Fruit fly (Drosophila melanogaster) whole organism, pupa: ENCODE measurements around the gene Taf10b.
A peak's percentile ranks its signal among the peaks of the same experiment; 100 is the strongest.

Experiments
- CG10348 ChIP-seq: fragments of 200-800 bp; sonication (Bioruptor generic); IDR thresholded peaks from 2 replicates; pipeline ENCODE4 v1.3.6; 2022; ENCODE audit warnings: missing biosample characterization, missing genetic modification characterization
- CG12605 ChIP-seq: fragments of 200-800 bp; sonication (Bioruptor generic); IDR thresholded peaks from 2 replicates; pipeline ENCODE4 v1.3.6; 2022; ENCODE audit warnings: missing biosample characterization, missing genetic modification characterization
- CG13204 ChIP-seq: fragments of 200-800 bp; sonication (Bioruptor generic); optimal IDR thresholded peaks from 2 replicates; lab custom pipeline; 2018; ENCODE audit warnings: missing biosample characterization, mild to moderate bottlenecking, missing genetic modification characterization, moderate library complexity
- CG14655 ChIP-seq: fragments of 200-800 bp; sonication (Bioruptor generic); optimal IDR thresholded peaks from 3 replicates; lab custom pipeline; 2017; ENCODE audit warnings: mild to moderate bottlenecking, missing biosample characterization, missing genetic modification reagents, missing genetic modification characterization
- CG15710 ChIP-seq: fragments of 200-800 bp; sonication (Bioruptor generic); optimal IDR thresholded peaks from 2 replicates; lab custom pipeline; 2018; ENCODE audit warnings: missing biosample characterization, mild to moderate bottlenecking, missing genetic modification characterization, moderate library complexity
- CG17806 ChIP-seq: fragments of 200-800 bp; sonication (Bioruptor generic); optimal IDR thresholded peaks from 2 replicates; lab custom pipeline; 2018; ENCODE audit warnings: missing biosample characterization, mild to moderate bottlenecking, missing genetic modification characterization, moderate library complexity
- CG32121 ChIP-seq: fragments of 200-800 bp; sonication (Bioruptor generic); IDR thresholded peaks from 2 replicates; pipeline ENCODE4 v1.3.6; 2022; ENCODE audit warnings: missing biosample characterization, missing genetic modification characterization
- CG34367 ChIP-seq: fragments of 200-800 bp; sonication (Bioruptor generic); optimal IDR thresholded peaks from 2 replicates; lab custom pipeline; 2018; ENCODE audit warnings: missing biosample characterization, mild to moderate bottlenecking, missing genetic modification characterization
- CG4496 ChIP-seq: fragments of 200-800 bp; sonication (Bioruptor generic); IDR thresholded peaks from 3 replicates; pipeline ENCODE4 v1.3.6; 2022; ENCODE audit warnings: missing biosample characterization, missing genetic modification characterization
- CG8159 ChIP-seq: fragments of 200-800 bp; sonication (Bioruptor generic); optimal IDR thresholded peaks from 3 replicates; lab custom pipeline; 2018; ENCODE audit warnings: missing biosample characterization, mild to moderate bottlenecking, missing genetic modification characterization, moderate library complexity
- CG8301 ChIP-seq: fragments of 200-800 bp; sonication (Bioruptor generic); optimal IDR thresholded peaks from 2 replicates; lab custom pipeline; 2018; ENCODE audit warnings: missing biosample characterization, mild to moderate bottlenecking, missing genetic modification characterization
- CG9948 ChIP-seq: fragments of 200-800 bp; sonication (Bioruptor generic); optimal IDR thresholded peaks from 2 replicates; lab custom pipeline; 2018; ENCODE audit warnings: missing biosample characterization, mild to moderate bottlenecking, missing genetic modification characterization, moderate library complexity
- D1 ChIP-seq: fragments of 200-800 bp; sonication (Bioruptor generic); optimal IDR thresholded peaks from 2 replicates; lab custom pipeline; 2018; ENCODE audit warnings: missing biosample characterization, mild to moderate bottlenecking, missing genetic modification characterization, moderate library complexity
- EcR ChIP-seq: fragments of 200-800 bp; sonication (Bioruptor generic); optimal IDR thresholded peaks from 3 replicates; lab custom pipeline; 2019; ENCODE audit warnings: missing biosample characterization, missing genetic modification characterization, mild to moderate bottlenecking, moderate library complexity, missing genetic modification reagents
- Ets98B ChIP-seq: fragments of 200-800 bp; sonication (Bioruptor generic); IDR thresholded peaks from 2 replicates; pipeline ENCODE4 v1.3.6; 2022; ENCODE audit warnings: missing biosample characterization, missing genetic modification characterization
- Pif1A ChIP-seq: fragments of 200-800 bp; sonication (Bioruptor generic); optimal IDR thresholded peaks from 3 replicates; lab custom pipeline; 2016; ENCODE audit warnings: missing biosample characterization, missing genetic modification characterization
- Pif1B ChIP-seq: fragments of 200-800 bp; sonication (Bioruptor generic); optimal IDR thresholded peaks from 3 replicates; lab custom pipeline; 2016; ENCODE audit warnings: missing biosample characterization, missing genetic modification characterization
- Snoo ChIP-seq: fragments of 200-800 bp; sonication (Bioruptor generic); optimal IDR thresholded peaks from 3 replicates; lab custom pipeline; 2017; ENCODE audit warnings: missing biosample characterization, mild to moderate bottlenecking, missing genetic modification characterization, inconsistent platforms
- fd96Ca ChIP-seq: fragments of 200-800 bp; sonication (Bioruptor generic); IDR thresholded peaks from 3 replicates; pipeline ENCODE4 v1.3.6; 2022; ENCODE audit warnings: missing biosample characterization, missing genetic modification characterization
- gl ChIP-seq: fragments of 200-800 bp; sonication (Bioruptor generic); optimal IDR thresholded peaks from 2 replicates; lab custom pipeline; 2018; ENCODE audit warnings: missing biosample characterization, mild to moderate bottlenecking, missing genetic modification characterization
- rn ChIP-seq: fragments of 200-800 bp; sonication (Bioruptor generic); IDR thresholded peaks from 2 replicates; pipeline ENCODE4 v1.3.6; 2022; ENCODE audit warnings: missing biosample characterization, missing genetic modification characterization

Gene Taf10b

dm6 chr2L:2765659-2766373 lies 1.8 kb downstream of the Taf10b start, which contains the start of the genes Snx21 and aph-1:
Gene Snx21 (minus strand): TSS chr2L:2765665.
Gene aph-1 (plus strand): TSS chr2L:2766233.
- TF ChIP-seq CG10348 (GFP tag; lab: Robert Waterston, UW): 0 out of 2 replicates have a peak, but pooled peaks have one; percentile 48
- TF ChIP-seq CG17806: peak; percentile 85
- TF ChIP-seq CG13204 (GFP tag; lab: Kevin White, UChicago): no peak
- TF ChIP-seq CG9948: peak; percentile 86
- peak; percentile 91 for TF ChIP-seq Pif1B
- TF ChIP-seq D1 (tag; lab: Kevin White, UChicago): no peak
- peak; percentile 91 for TF ChIP-seq CG8159
- TF ChIP-seq Pif1A: peak; percentile 80
- peak; percentile 71 for TF ChIP-seq CG12605 (GFP tag; lab: Robert Waterston, UW)
- peak; percentile 87 for TF ChIP-seq CG14655 (GFP tag; lab: Kevin White, UChicago)
- peak; percentile 10 for TF ChIP-seq EcR (GFP tag; lab: Kevin White, UChicago)
- peak; percentile 87 for TF ChIP-seq CG15710 (tag; lab: Kevin White, UChicago)
- peak; percentile 57 for TF ChIP-seq rn (GFP tag; lab: Robert Waterston, UW)
- peak; percentile 87 for TF ChIP-seq Snoo
- TF ChIP-seq gl (tag; lab: Kevin White, UChicago): peak; percentile 45
- peak; percentile 85 for TF ChIP-seq CG32121 (GFP tag; lab: Robert Waterston, UW)
- peak; percentile 86 for TF ChIP-seq Ets98B
- peak; percentile 82 for TF ChIP-seq CG8301 (tag; lab: Kevin White, UChicago)
- TF ChIP-seq CG34367 (tag; lab: Kevin White, UChicago): peak; percentile 75
- TF ChIP-seq fd96Ca (GFP tag; lab: Robert Waterston, UW): peak; percentile 90
- peak; percentile 88 for TF ChIP-seq CG4496 (GFP tag; lab: Robert Waterston, UW)

DNA sequence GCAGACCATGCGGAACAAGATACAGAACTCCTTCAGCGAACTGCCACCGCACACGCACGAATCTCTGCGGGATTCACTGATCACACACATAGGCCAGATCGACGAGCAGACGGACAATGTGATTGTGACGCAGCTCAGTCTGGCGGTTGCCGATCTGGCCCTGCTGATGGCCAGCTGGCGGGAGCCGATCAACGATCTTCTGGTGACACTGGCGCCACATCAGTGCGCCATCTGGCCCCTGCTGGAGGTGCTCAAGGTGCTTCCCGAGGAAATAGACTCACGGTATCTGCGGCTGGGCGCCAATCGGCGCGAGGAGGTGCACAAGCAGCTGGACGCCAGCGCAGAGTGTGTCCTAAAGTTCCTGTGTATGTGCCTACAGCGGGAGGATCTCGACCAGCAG lies 7.4 kb downstream of the Taf10b start:
- no peak for TF ChIP-seq Snoo
- no peak for TF ChIP-seq CG13204 (GFP tag; lab: Kevin White, UChicago)
- no peak for TF ChIP-seq D1 (tag; lab: Kevin White, UChicago)
- TF ChIP-seq Pif1A: no peak
- no peak for TF ChIP-seq CG15710 (tag; lab: Kevin White, UChicago)
- TF ChIP-seq EcR (GFP tag; lab: Kevin White, UChicago): no peak
- TF ChIP-seq CG4496 (GFP tag; lab: Robert Waterston, UW): no peak
- TF ChIP-seq CG17806: no peak
- TF ChIP-seq CG32121 (GFP tag; lab: Robert Waterston, UW): no peak
- no peak for TF ChIP-seq CG14655 (GFP tag; lab: Kevin White, UChicago)
- TF ChIP-seq CG34367 (tag; lab: Kevin White, UChicago): no peak
- TF ChIP-seq CG12605 (GFP tag; lab: Robert Waterston, UW): no peak
- TF ChIP-seq fd96Ca (GFP tag; lab: Robert Waterston, UW): no peak
- TF ChIP-seq CG8301 (tag; lab: Kevin White, UChicago): no peak
- no peak for TF ChIP-seq CG10348 (GFP tag; lab: Robert Waterston, UW)
- TF ChIP-seq Ets98B: no peak
- TF ChIP-seq Pif1B: no peak
- no peak for TF ChIP-seq rn (GFP tag; lab: Robert Waterston, UW)
- no peak for TF ChIP-seq CG9948

dm6 chr2L:2759654-2760053 lies 8.0 kb downstream of the Taf10b start, which contains the start of the genes HemK2, Snapin and Tnpo-SR:
Gene HemK2 (minus strand): TSS chr2L:2759677.
Gene Snapin (minus strand): TSS chr2L:2759677.
Gene Tnpo-SR (plus strand): TSS chr2L:2759924.
- TF ChIP-seq CG13204 (GFP tag; lab: Kevin White, UChicago): no peak
- peak; percentile 87 for TF ChIP-seq CG17806
- peak; percentile 89 for TF ChIP-seq Snoo
- TF ChIP-seq CG14655 (GFP tag; lab: Kevin White, UChicago): no peak
- TF ChIP-seq CG9948: peak; percentile 81
- peak; percentile 27 for TF ChIP-seq gl (tag; lab: Kevin White, UChicago)
- peak; percentile 86 for TF ChIP-seq Pif1B
- peak; percentile 91 for TF ChIP-seq fd96Ca (GFP tag; lab: Robert Waterston, UW)
- TF ChIP-seq CG34367 (tag; lab: Kevin White, UChicago): peak; percentile 81
- TF ChIP-seq EcR (GFP tag; lab: Kevin White, UChicago): peak; percentile 100
- TF ChIP-seq Ets98B: peak; percentile 89
- peak; percentile 87 for TF ChIP-seq CG8159
- TF ChIP-seq D1 (tag; lab: Kevin White, UChicago): no peak
- TF ChIP-seq CG8301 (tag; lab: Kevin White, UChicago): peak; percentile 78
- TF ChIP-seq CG10348 (GFP tag; lab: Robert Waterston, UW): peak; percentile 64
- peak; percentile 88 for TF ChIP-seq rn (GFP tag; lab: Robert Waterston, UW)
- TF ChIP-seq CG4496 (GFP tag; lab: Robert Waterston, UW): peak; percentile 96
- TF ChIP-seq Pif1A: peak; percentile 86
- TF ChIP-seq CG15710 (tag; lab: Kevin White, UChicago): peak; percentile 89
- peak; percentile 68 for TF ChIP-seq CG12605 (GFP tag; lab: Robert Waterston, UW)
- peak; percentile 87 for TF ChIP-seq CG32121 (GFP tag; lab: Robert Waterston, UW)

- TF ChIP-seq CG34367 (tag; lab: Kevin White, UChicago) (no peak), EcR (GFP tag; lab: Kevin White, UChicago) (no peak)
These were observed 9.6 kb downstream of the Taf10b start for dm6 chr2L:2757930-2758556.

dm6 chr2L:2755323-2755695 lies 12.3 kb downstream of the Taf10b start:
- TF ChIP-seq Pif1A (peak; percentile 59), gl (tag; lab: Kevin White, UChicago) (peak; percentile 61), CG8301 (tag; lab: Kevin White, UChicago) (no peak), Pif1B (peak; percentile 72), EcR (GFP tag; lab: Kevin White, UChicago) (peak; percentile 72)
